Worm (Caenorhabditis elegans) whole organism, early embryonic: ENCODE results near the gene T10G3.2.

ENCODE experiments used
- B0310.2 ChIP-seq: sonication (generic microtip); optimal IDR thresholded peaks from 2 replicates; lab custom pipeline; 2016; ENCODE audit warnings: mild to moderate bottlenecking, missing genetic modification characterization, missing compliant biosample characterization
- F13C5.2 ChIP-seq: sonication (generic microtip); optimal IDR thresholded peaks from 2 replicates; lab custom pipeline; 2017; ENCODE audit warnings: mild to moderate bottlenecking, missing genetic modification characterization, inconsistent platforms, missing compliant biosample characterization
- aly-1 ChIP-seq: sonication (generic microtip); optimal IDR thresholded peaks from 2 replicates; lab custom pipeline; 2016; ENCODE audit warnings: missing genetic modification characterization, missing compliant biosample characterization
- ama-1 ChIP-seq: fragments of 150-350 bp; optimal IDR thresholded peaks from 2 replicates; lab custom pipeline; 2014
- ceh-13 ChIP-seq: fragments of 200-800 bp; sonication (Bioruptor generic); optimal IDR thresholded peaks from 2 replicates; lab custom pipeline; 2018; ENCODE audit warnings: mild to moderate bottlenecking, missing genetic modification characterization, missing compliant biosample characterization
- ets-7 ChIP-seq: sonication (generic microtip); optimal IDR thresholded peaks from 2 replicates; lab custom pipeline; 2016; ENCODE audit warnings: missing genotype, missing genetic modification characterization, missing compliant biosample characterization
- hnd-1 ChIP-seq: sonication (generic microtip); optimal IDR thresholded peaks from 2 replicates; lab custom pipeline; 2016; ENCODE audit warnings: missing genetic modification characterization, missing compliant biosample characterization
- scrt-1 ChIP-seq: fragments of 200-800 bp; sonication (Bioruptor generic); IDR thresholded peaks from 2 replicates; pipeline ENCODE4 v1.3.6; 2022; ENCODE audit warnings: missing genetic modification characterization, missing compliant biosample characterization
- sea-1 ChIP-seq: fragments of 200-800 bp; sonication (Bioruptor generic); conservative IDR thresholded peaks from 2 replicates; pipeline ENCODE4 v1.3.6; 2022; ENCODE audit warnings: missing genetic modification characterization, missing compliant biosample characterization
- tra-4 ChIP-seq: sonication (generic microtip); optimal IDR thresholded peaks from 2 replicates; lab custom pipeline; 2017; ENCODE audit warnings: missing genetic modification characterization, missing compliant biosample characterization

DNA sequence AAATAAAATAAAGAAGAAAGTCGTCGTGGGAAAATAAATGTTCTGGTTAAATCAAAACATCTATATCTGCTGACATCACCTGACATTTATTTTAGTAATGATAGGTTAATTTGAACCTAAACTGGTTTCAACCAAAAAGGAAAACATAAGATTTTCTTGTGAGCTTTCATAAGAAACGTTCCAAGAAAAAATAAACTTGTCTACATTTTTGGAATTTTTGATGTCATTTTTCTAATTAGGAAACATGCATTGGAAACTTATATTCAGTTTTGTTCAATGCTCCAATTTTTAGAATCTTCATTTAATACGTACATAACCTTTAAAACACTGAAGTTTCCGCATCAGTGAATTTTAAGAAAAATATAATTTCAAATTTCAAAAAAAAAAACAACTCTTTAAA, 6.1 kb upstream of the T10G3.2 start:
- TF ChIP-seq ama-1 (lab: Kevin White, UChicago): no peak
- TF ChIP-seq hnd-1 (tag; lab: Kevin White, UChicago): no peak
- no peak for TF ChIP-seq ceh-13 (GFP tag; lab: Kevin White, UChicago)
- no peak for TF ChIP-seq ets-7 (tag; lab: Kevin White, UChicago)
- TF ChIP-seq scrt-1 (GFP tag; lab: Robert Waterston, UW): no peak
- no peak for TF ChIP-seq tra-4 (tag; lab: Kevin White, UChicago)
- TF ChIP-seq aly-1: no peak
- TF ChIP-seq F13C5.2 (tag; lab: Kevin White, UChicago): no peak
- TF ChIP-seq sea-1 (GFP tag; lab: Robert Waterston, UW): no peak
- no peak for TF ChIP-seq B0310.2 (tag; lab: Kevin White, UChicago)
